Worm (Caenorhabditis elegans): ENCODE data around the gene Y39B6A.29.
A peak's percentile ranks its signal among the peaks of the same experiment; 100 is the strongest.

The Y39B6A.29 gene

ce11 chrV:19000542-19000941, 24.0 kb downstream of the Y39B6A.29 start:
- TF ChIP-seq aha-1 (tag), result peak; percentile 94
- TF ChIP-seq Y75B8A.6 (GFP tag; IDR thresholded peaks at IDR 0.05), result 0 out of 2 replicates have a peak, but pooled peaks have one; percentile 43
- no peak for TF ChIP-seq nhr-102 (tag; optimal IDR thresholded peaks at IDR 0.05)

- TF ChIP-seq zfp-3 (GFP tag; conservative IDR thresholded peaks at IDR 0.05) (no peak), ceh-62 (tag; optimal IDR thresholded peaks at IDR 0.05) (no peak), hif-1 (tag; optimal IDR thresholded peaks at IDR 0.05) (no peak), zag-1 (tag; optimal IDR thresholded peaks at IDR 0.05) (no peak), ZK546.5 (tag; optimal IDR thresholded peaks at IDR 0.05) (no peak), lin-13 (GFP tag; optimal IDR thresholded peaks at IDR 0.05) (no peak), lin-29 (GFP tag; IDR thresholded peaks at IDR 0.05) (no peak), snpc-4 (tag; optimal IDR thresholded peaks at IDR 0.05) (no peak), F49E8.2 (tag; optimal IDR thresholded peaks at IDR 0.05; ENCODE audit: borderline replicate concordance) (no peak)
These were observed 26.5 kb downstream of the Y39B6A.29 start, which contains the start of gene tgt-2 for ce11 chrV:18998045-18998444. Gene tgt-2 (plus strand): TSS chrV:18998345.

ce11 chrV:18993535-18993990, 31.0 kb downstream of the Y39B6A.29 start, which contains the start of gene gtf-2F2:
Gene gtf-2F2 (plus strand): TSS chrV:18993940.
- TF ChIP-seq ctbp-1 (GFP tag; IDR thresholded peaks at IDR 0.05) (no peak), nhr-102 (tag; optimal IDR thresholded peaks at IDR 0.05) (no peak), attf-4 (tag; optimal IDR thresholded peaks at IDR 0.05) (no peak), ceh-44 (GFP tag; IDR thresholded peaks at IDR 0.05) (no peak), pha-4 (GFP tag; IDR thresholded peaks at IDR 0.05) (no peak), pha-4 (tag; optimal IDR thresholded peaks at IDR 0.05) (no peak), ceh-28 (tag; optimal IDR thresholded peaks at IDR 0.05) (peak; percentile 91), unc-130 (GFP tag; optimal IDR thresholded peaks at IDR 0.05) (no peak), mxl-3 (GFP tag; optimal IDR thresholded peaks at IDR 0.05) (no peak), lsy-2 (tag; optimal IDR thresholded peaks at IDR 0.05) (no peak), aha-1 (tag) (peak; percentile 79), zip-2 (tag; optimal IDR thresholded peaks at IDR 0.05) (no peak), daf-8 (GFP tag; IDR thresholded peaks at IDR 0.05) (no peak), lin-29 (GFP tag; IDR thresholded peaks at IDR 0.05) (no peak)

DNA sequence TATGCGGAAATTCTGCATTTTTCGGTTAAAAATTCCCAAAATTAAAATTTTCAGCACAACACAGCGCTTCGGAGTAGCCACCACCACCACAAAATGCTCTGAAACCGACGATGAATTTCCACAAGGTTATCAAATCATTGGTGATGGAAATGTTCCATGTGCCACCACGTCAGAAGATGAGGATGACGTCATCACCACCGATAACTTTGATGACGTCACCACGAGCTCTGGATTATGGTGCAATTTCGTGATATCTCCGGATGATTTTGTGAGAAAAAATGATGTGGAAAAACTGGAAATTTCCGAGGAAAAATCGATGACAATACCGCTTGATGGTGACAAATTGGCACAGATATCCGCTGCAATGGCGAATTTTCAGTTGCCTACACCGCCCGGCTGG, 31.6 kb downstream of the Y39B6A.29 start:
- no peak for TF ChIP-seq daf-8 (GFP tag; IDR thresholded peaks at IDR 0.05)

ce11 chrV:18990958-18991357, 33.6 kb downstream of the Y39B6A.29 start:
- peak in 1 of 2 experiments; percentile 47 for TF ChIP-seq unc-62 (GFP tag; optimal IDR thresholded peaks at IDR 0.05 in 1 of 2)
- TF ChIP-seq unc-62 (tag; optimal IDR thresholded peaks at IDR 0.05), result no peak
- TF ChIP-seq lir-3 (tag; optimal IDR thresholded peaks at IDR 0.05), result no peak
- no peak for TF ChIP-seq nhr-28 (tag; optimal IDR thresholded peaks at IDR 0.05)
- TF ChIP-seq mdl-1 (tag; optimal IDR thresholded peaks at IDR 0.05), result no peak
- TF ChIP-seq nhr-77 (tag; optimal IDR thresholded peaks at IDR 0.05), result no peak
- TF ChIP-seq set-16 (GFP tag; IDR thresholded peaks at IDR 0.05), result peak; percentile 87
- no peak for TF ChIP-seq fos-1 (tag; optimal IDR thresholded peaks at IDR 0.05)
- TF ChIP-seq hlh-30 (tag; optimal IDR thresholded peaks at IDR 0.05; ENCODE audit: insufficient read depth), result no peak
- no peak for TF ChIP-seq gei-8 (GFP tag; optimal IDR thresholded peaks at IDR 0.05)
